Fruit fly (Drosophila melanogaster) whole organism, embryonic: ENCODE data around the gene AstA.
A peak's percentile ranks its signal among the peaks of the same experiment; 100 is the strongest.

ENCODE experiments used
- Aef1 ChIP-seq: fragments of 200-800 bp; sonication (Bioruptor generic); IDR thresholded peaks from 3 replicates; pipeline ENCODE4 v1.3.6; 2022; ENCODE audit warnings: missing biosample characterization, missing genetic modification characterization
- CG10209 ChIP-seq: fragments of 200-800 bp; sonication (Bioruptor generic); optimal IDR thresholded peaks from 3 replicates; lab custom pipeline; 2017; ENCODE audit warnings: missing biosample characterization, mild to moderate bottlenecking, missing genetic modification characterization, missing genetic modification reagents
- CG10565 ChIP-seq: fragments of 200-800 bp; sonication (Bioruptor generic); optimal IDR thresholded peaks from 3 replicates; lab custom pipeline; 2016; ENCODE audit warnings: missing biosample characterization, mild to moderate bottlenecking, missing genetic modification characterization
- CG10654 ChIP-seq: fragments of 200-800 bp; sonication (Bioruptor generic); optimal IDR thresholded peaks from 2 replicates; lab custom pipeline; 2016; ENCODE audit warnings: missing biosample characterization, missing genetic modification characterization
- CG11456 ChIP-seq: fragments of 200-800 bp; sonication (Bioruptor generic); IDR thresholded peaks from 3 replicates; pipeline ENCODE4 v1.3.6; 2022; ENCODE audit warnings: missing biosample characterization, missing genetic modification characterization
- CG1233 ChIP-seq: fragments of 200-800 bp; sonication (Bioruptor generic); optimal IDR thresholded peaks from 4 replicates; lab custom pipeline; 2018; ENCODE audit warnings: missing biosample characterization, mild to moderate bottlenecking, missing genetic modification characterization
- CG12769 ChIP-seq: fragments of 200-800 bp; sonication (Bioruptor generic); optimal IDR thresholded peaks from 2 replicates; lab custom pipeline; 2019; ENCODE audit warnings: missing biosample characterization, mild to moderate bottlenecking, missing genetic modification characterization, moderate library complexity
- CG16863 ChIP-seq: fragments of 200-800 bp; sonication (Bioruptor generic); optimal IDR thresholded peaks from 3 replicates; lab custom pipeline; 2016; ENCODE audit warnings: missing biosample characterization, missing genetic modification characterization
- CG17359 ChIP-seq: fragments of 200-800 bp; sonication (Bioruptor generic); optimal IDR thresholded peaks from 3 replicates; lab custom pipeline; 2018; ENCODE audit warnings: missing biosample characterization, mild to moderate bottlenecking, missing genetic modification characterization, moderate library complexity
- CG17385 ChIP-seq: fragments of 200-800 bp; sonication (Bioruptor generic); optimal IDR thresholded peaks from 3 replicates; lab custom pipeline; 2018; ENCODE audit warnings: missing biosample characterization, mild to moderate bottlenecking, missing genetic modification characterization
- CG1832 ChIP-seq: fragments of 200-800 bp; sonication (Bioruptor generic); optimal IDR thresholded peaks from 2 replicates; lab custom pipeline; 2017; ENCODE audit warnings: missing biosample characterization, mild to moderate bottlenecking, missing genetic modification characterization, inconsistent platforms
- CG2202 ChIP-seq: fragments of 200-800 bp; sonication (Bioruptor generic); optimal IDR thresholded peaks from 2 replicates; lab custom pipeline; 2018; ENCODE audit warnings: missing biosample characterization, mild to moderate bottlenecking, missing genetic modification characterization
- CG2678 ChIP-seq: fragments of 200-800 bp; sonication (Bioruptor generic); optimal IDR thresholded peaks from 3 replicates; lab custom pipeline; 2019; ENCODE audit warnings: missing biosample characterization, mild to moderate bottlenecking, missing genetic modification characterization, moderate library complexity
- CG34224 ChIP-seq: fragments of 200-800 bp; sonication (Bioruptor generic); IDR thresholded peaks from 3 replicates; pipeline ENCODE4 v1.3.6; 2022; ENCODE audit warnings: missing biosample characterization, missing genetic modification characterization; ENCODE audit not compliant: partially characterized antibody
- CG42726 ChIP-seq: fragments of 200-800 bp; sonication (Bioruptor generic); IDR thresholded peaks from 2 replicates; pipeline ENCODE4 v1.3.6; 2022; ENCODE audit warnings: missing biosample characterization, missing genetic modification characterization; ENCODE audit not compliant: partially characterized antibody
- CG4617 ChIP-seq: fragments of 200-800 bp; sonication (Bioruptor generic); optimal IDR thresholded peaks from 3 replicates; lab custom pipeline; 2016; ENCODE audit warnings: missing biosample characterization, missing genetic modification characterization, borderline replicate concordance
- CG6689 ChIP-seq: fragments of 200-800 bp; sonication (Bioruptor generic); IDR thresholded peaks from 2 replicates; pipeline ENCODE4 v1.3.6; 2022; ENCODE audit warnings: missing biosample characterization, missing genetic modification characterization
- CG7271 ChIP-seq: fragments of 200-800 bp; sonication (Bioruptor generic); optimal IDR thresholded peaks from 2 replicates; lab custom pipeline; 2018; ENCODE audit warnings: missing biosample characterization, mild to moderate bottlenecking, missing genetic modification characterization, moderate library complexity
- CG8388 ChIP-seq: fragments of 200-800 bp; sonication (Bioruptor generic); optimal IDR thresholded peaks from 2 replicates; lab custom pipeline; 2019; ENCODE audit warnings: missing biosample characterization, mild to moderate bottlenecking, missing genetic modification characterization, moderate library complexity
- CG9609 ChIP-seq: fragments of 200-800 bp; sonication (Bioruptor generic); optimal IDR thresholded peaks from 3 replicates; lab custom pipeline; 2016; ENCODE audit warnings: missing biosample characterization, missing genetic modification characterization
- CG9876 ChIP-seq: fragments of 200-800 bp; sonication (Bioruptor generic); optimal IDR thresholded peaks from 2 replicates; lab custom pipeline; 2016; ENCODE audit warnings: missing biosample characterization, missing genetic modification characterization
- CTCF ChIP-seq: fragments of 200-800 bp; sonication (Bioruptor generic); optimal IDR thresholded peaks from 2 replicates; lab custom pipeline; 2017; ENCODE audit warnings: missing biosample characterization, mild to moderate bottlenecking, missing genetic modification characterization, moderate library complexity
- HLH3B ChIP-seq: fragments of 200-800 bp; sonication (Bioruptor generic); IDR thresholded peaks from 2 replicates; pipeline ENCODE4 v1.3.6; 2022; ENCODE audit warnings: missing biosample characterization, missing genetic modification characterization
- Jarid2 ChIP-seq: fragments of 200-800 bp; sonication (Bioruptor generic); optimal IDR thresholded peaks from 3 replicates; lab custom pipeline; 2017; ENCODE audit warnings: mild to moderate bottlenecking, missing biosample characterization, missing genetic modification reagents, missing genetic modification characterization
- NC2α ChIP-seq: fragments of 200-800 bp; sonication (Bioruptor generic); optimal IDR thresholded peaks from 2 replicates; lab custom pipeline; 2016; ENCODE audit warnings: missing biosample characterization, missing genetic modification characterization
- Poxn ChIP-seq: fragments of 200-800 bp; sonication (Bioruptor generic); IDR thresholded peaks from 2 replicates; pipeline ENCODE4 v1.3.6; 2022; ENCODE audit warnings: missing biosample characterization, missing genetic modification characterization
- Rfx ChIP-seq: fragments of 200-800 bp; sonication (Bioruptor generic); IDR thresholded peaks from 2 replicates; pipeline ENCODE4 v1.3.6; 2022; ENCODE audit warnings: missing biosample characterization, missing genetic modification characterization
- Tbp ChIP-seq: fragments of >200 bp; optimal IDR thresholded peaks from 2 replicates; lab custom pipeline; 2018; ENCODE audit warnings: missing biosample characterization, missing genetic modification characterization
- ash1 ChIP-seq: fragments of 200-800 bp; sonication (Bioruptor generic); optimal IDR thresholded peaks from 2 replicates; lab custom pipeline; 2018; ENCODE audit warnings: missing biosample characterization, mild to moderate bottlenecking, missing genetic modification characterization
- az2 ChIP-seq: fragments of 200-800 bp; sonication (Bioruptor generic); optimal IDR thresholded peaks from 3 replicates; lab custom pipeline; 2016; ENCODE audit warnings: missing biosample characterization, missing genetic modification characterization
- cas ChIP-seq: fragments of 200-800 bp; sonication (Bioruptor generic); IDR thresholded peaks from 2 replicates; pipeline ENCODE4 v1.3.6; 2022; ENCODE audit warnings: missing biosample characterization, missing genetic modification characterization
- chif ChIP-seq, 2 experiments: fragments of 200-800 bp; sonication (Bioruptor generic); optimal IDR thresholded peaks; 3 replicates each; lab custom pipeline; 2016; ENCODE audit warnings: missing biosample characterization in 2 of 2, missing genetic modification characterization in 2 of 2
- chinmo ChIP-seq: fragments of 200-800 bp; sonication (Bioruptor generic); IDR thresholded peaks from 4 replicates; pipeline ENCODE4 v1.3.6; 2022; ENCODE audit warnings: missing biosample characterization, missing genetic modification characterization; ENCODE audit not compliant: partially characterized antibody
- chm ChIP-seq: fragments of 200-800 bp; sonication (Bioruptor generic); IDR thresholded peaks from 2 replicates; pipeline ENCODE4 v1.3.6; 2022; ENCODE audit warnings: missing biosample characterization, missing genetic modification characterization
- croc ChIP-seq: fragments of 200-800 bp; sonication (Bioruptor generic); conservative IDR thresholded peaks from 3 replicates; pipeline ENCODE4 v1.3.6; 2022; ENCODE audit warnings: missing biosample characterization, missing genetic modification characterization
- dysf ChIP-seq: fragments of 200-800 bp; sonication (Bioruptor generic); IDR thresholded peaks from 3 replicates; pipeline ENCODE4 v1.3.6; 2022; ENCODE audit warnings: missing biosample characterization, missing genetic modification characterization
- eve ChIP-seq, 2 experiments: fragments of >200 bp; optimal IDR thresholded peaks; 2 replicates each; lab custom pipeline; 2017; ENCODE audit warnings: missing biosample characterization in 2 of 2, missing genetic modification characterization in 2 of 2
- ind ChIP-seq: fragments of 200-800 bp; sonication (Bioruptor generic); optimal IDR thresholded peaks from 3 replicates; lab custom pipeline; 2016; ENCODE audit warnings: missing biosample characterization, missing genetic modification characterization
- maf-S ChIP-seq: fragments of 200-800 bp; sonication (Bioruptor generic); optimal IDR thresholded peaks from 2 replicates; lab custom pipeline; 2016; ENCODE audit warnings: missing biosample characterization, missing genetic modification characterization
- nau ChIP-seq: fragments of 200-800 bp; sonication (Bioruptor generic); optimal IDR thresholded peaks from 3 replicates; lab custom pipeline; 2017; ENCODE audit warnings: missing biosample characterization, mild to moderate bottlenecking, missing genetic modification characterization, missing genetic modification reagents
- p53 ChIP-seq: fragments of 200-800 bp; sonication (Bioruptor generic); optimal IDR thresholded peaks from 2 replicates; lab custom pipeline; 2016; ENCODE audit warnings: missing biosample characterization, missing genetic modification characterization
- psq ChIP-seq: fragments of 200-800 bp; sonication (Bioruptor generic); optimal IDR thresholded peaks from 2 replicates; lab custom pipeline; 2017; ENCODE audit warnings: missing biosample characterization, missing genetic modification characterization
- salm ChIP-seq: fragments of 200-800 bp; sonication (Bioruptor generic); optimal IDR thresholded peaks from 2 replicates; lab custom pipeline; 2018; ENCODE audit warnings: missing biosample characterization, mild to moderate bottlenecking, missing genetic modification characterization
- schlank ChIP-seq: fragments of 200-800 bp; sonication (Bioruptor generic); optimal IDR thresholded peaks from 2 replicates; lab custom pipeline; 2018; ENCODE audit warnings: missing biosample characterization, mild to moderate bottlenecking, missing genetic modification characterization
- sens-2 ChIP-seq: fragments of 200-800 bp; sonication (Bioruptor generic); IDR thresholded peaks from 2 replicates; pipeline ENCODE4 v1.3.6; 2022; ENCODE audit warnings: missing biosample characterization, missing genetic modification characterization
- sim ChIP-seq: fragments of 200-800 bp; sonication (Bioruptor generic); IDR thresholded peaks from 2 replicates; pipeline ENCODE4 v1.3.6; 2022; ENCODE audit warnings: missing biosample characterization, missing genetic modification characterization
- ttk ChIP-seq: fragments of 200-800 bp; sonication (Bioruptor generic); IDR thresholded peaks from 2 replicates; pipeline ENCODE4 v2.1.2; 2022; ENCODE audit warnings: missing biosample characterization, missing genetic modification characterization
- vnd ChIP-seq: fragments of 200-800 bp; sonication (Bioruptor generic); IDR thresholded peaks from 3 replicates; pipeline ENCODE4 v1.3.6; 2022; ENCODE audit warnings: missing biosample characterization, missing genetic modification characterization; ENCODE audit not compliant: partially characterized antibody
- wor ChIP-seq: fragments of 200-800 bp; sonication (Bioruptor generic); IDR thresholded peaks from 2 replicates; pipeline ENCODE4 v1.3.6; 2022; ENCODE audit warnings: missing biosample characterization, missing genetic modification characterization
- z ChIP-seq: fragments of 200-800 bp; sonication (Bioruptor generic); IDR thresholded peaks from 3 replicates; pipeline ENCODE4 v1.3.6; 2022; ENCODE audit warnings: missing biosample characterization, missing genetic modification characterization

Gene AstA

dm6 chr3R:24810844-24811625 is 46.2 kb upstream of the AstA start (continued):
- TF ChIP-seq CG1832 (GFP tag; lab: Kevin White, UChicago): no peak
- peak; percentile 89 for TF ChIP-seq CG17385 (GFP tag; lab: Kevin White, UChicago)
- 0 out of 3 replicates have a peak, but pooled peaks have one; percentile 18 for TF ChIP-seq z (GFP tag; lab: Robert Waterston, UW)
- TF ChIP-seq CG16863 (GFP tag; lab: Kevin White, UChicago): peak; percentile 85
- peak; percentile 75 for TF ChIP-seq Jarid2 (GFP tag; lab: Kevin White, UChicago)
- TF ChIP-seq CG7271 (tag; lab: Kevin White, UChicago): no peak
- TF ChIP-seq Aef1 (GFP tag; lab: Robert Waterston, UW): peak; percentile 89
- TF ChIP-seq CG4617: peak; percentile 36
- TF ChIP-seq chif (GFP tag; optimal IDR thresholded peaks at IDR 0.05; lab: Kevin White, UChicago): peak; percentile 75 to 82
- TF ChIP-seq Tbp (GFP tag; lab: Kevin White, UChicago): no peak
- peak; percentile 62 for TF ChIP-seq cas (GFP tag; lab: Robert Waterston, UW)
- TF ChIP-seq sens-2 (GFP tag; lab: Robert Waterston, UW): peak; percentile 71; the same call in 1 of the 2 replicates
- peak; percentile 44 for TF ChIP-seq CG10565 (GFP tag; lab: Kevin White, UChicago)
- TF ChIP-seq vnd (GFP tag; lab: Robert Waterston, UW): no peak
- TF ChIP-seq wor (GFP tag; lab: Robert Waterston, UW): peak; percentile 74
- peak; percentile 42 for TF ChIP-seq CTCF (GFP tag; lab: Kevin White, UChicago)
- TF ChIP-seq Rfx (GFP tag; lab: Robert Waterston, UW): peak; percentile 95
- TF ChIP-seq CG8388 (GFP tag; lab: Kevin White, UChicago): peak; percentile 76
- peak; percentile 50 for TF ChIP-seq CG9876 (GFP tag; lab: Kevin White, UChicago)
- TF ChIP-seq CG17359 (tag; lab: Kevin White, UChicago): peak; percentile 93
- peak; percentile 88 for TF ChIP-seq CG6689
- TF ChIP-seq croc (GFP tag; lab: Robert Waterston, UW): peak; percentile 58; the same call in 2 of the 3 replicates
- peak; percentile 96 for TF ChIP-seq CG12769 (tag; lab: Kevin White, UChicago)
- peak; percentile 54 for TF ChIP-seq CG2202 (tag; lab: Kevin White, UChicago)
- peak; percentile 89 for TF ChIP-seq HLH3B (GFP tag; lab: Robert Waterston, UW)
- peak; percentile 25 for TF ChIP-seq NC2α (GFP tag; lab: Kevin White, UChicago)
- TF ChIP-seq az2: peak; percentile 87
- peak; percentile 80 for TF ChIP-seq maf-S
- TF ChIP-seq chinmo: no peak
- TF ChIP-seq Poxn: peak; percentile 60; the same call in 1 of the 2 replicates
- TF ChIP-seq CG1233 (GFP tag; lab: Kevin White, UChicago): peak; percentile 83
- TF ChIP-seq nau (GFP tag; lab: Kevin White, UChicago): peak; percentile 76
- TF ChIP-seq CG11456: peak; percentile 92
- peak; percentile 82 for TF ChIP-seq ash1 (GFP tag; lab: Kevin White, UChicago)
- TF ChIP-seq schlank (tag; lab: Kevin White, UChicago): peak; percentile 91
- peak; percentile 93 for TF ChIP-seq CG2678
- TF ChIP-seq ind (GFP tag; lab: Kevin White, UChicago): peak; percentile 89
- peak; percentile 93 for TF ChIP-seq dysf (GFP tag; lab: Robert Waterston, UW)
- peak; percentile 86 for TF ChIP-seq CG10209 (GFP tag; lab: Kevin White, UChicago)
- peak; percentile 84 for TF ChIP-seq CG9609
- peak; percentile 77 for TF ChIP-seq ttk (GFP tag; lab: Robert Waterston, UW)
- peak; percentile 31 for TF ChIP-seq psq (GFP tag; lab: Kevin White, UChicago)
- TF ChIP-seq CG10654 (GFP tag; lab: Kevin White, UChicago): peak; percentile 67
- no peak for TF ChIP-seq eve (GFP tag; optimal IDR thresholded peaks at IDR 0.05; lab: Kevin White, UChicago)
- TF ChIP-seq salm (tag; lab: Kevin White, UChicago): peak; percentile 85
- peak; percentile 90 for TF ChIP-seq chm (GFP tag; lab: Robert Waterston, UW)
- TF ChIP-seq p53 (GFP tag; lab: Kevin White, UChicago): no peak
- 0 out of 2 replicates have a peak, but pooled peaks have one; percentile 12 for TF ChIP-seq sim (GFP tag; lab: Robert Waterston, UW)
- TF ChIP-seq CG34224 (GFP tag; lab: Robert Waterston, UW): no peak
- TF ChIP-seq CG42726 (GFP tag; lab: Robert Waterston, UW): no peak
